Fruit fly (Drosophila melanogaster): ENCODE data around the gene CHMP2B.

CHMP2B gene

dm6 chr3L:5152354-5152806 is 13.0 kb downstream of the CHMP2B start, which contains the start of the genes Gen and Srp54k (continued):
- TF ChIP-seq NfI (GFP tag; optimal IDR thresholded peaks at IDR 0.05) (peak; percentile 33), Spps (tag; optimal IDR thresholded peaks at IDR 0.05) (no peak), Ada2b (GFP tag; IDR thresholded peaks at IDR 0.05) (peak; percentile 13; the same call in 1 of the 2 replicates), CG17829 (tag; optimal IDR thresholded peaks at IDR 0.05) (no peak), btn (GFP tag; optimal IDR thresholded peaks at IDR 0.05) (no peak), CG8944 (GFP tag; optimal IDR thresholded peaks at IDR 0.05) (no peak), CG14860 (GFP tag; IDR thresholded peaks at IDR 0.05; ENCODE audit: partially characterized antibody) (no peak), corto (GFP tag; optimal IDR thresholded peaks at IDR 0.05) (no peak), Sry-β (GFP tag; optimal IDR thresholded peaks at IDR 0.05) (peak; percentile 96), pita (GFP tag; optimal IDR thresholded peaks at IDR 0.05) (no peak), Lhr (GFP tag; optimal IDR thresholded peaks at IDR 0.05) (peak; percentile 3), Hr39 (optimal IDR thresholded peaks at IDR 0.05) (no peak), org-1 (GFP tag; optimal IDR thresholded peaks at IDR 0.05) (no peak), pros (GFP tag; optimal IDR thresholded peaks at IDR 0.05) (no peak), CG14050 (GFP tag; IDR thresholded peaks at IDR 0.05) (no peak), ab (GFP tag; optimal IDR thresholded peaks at IDR 0.05) (no peak), Myb (GFP tag; optimal IDR thresholded peaks at IDR 0.05) (peak; percentile 27), BtbVII (GFP tag; optimal IDR thresholded peaks at IDR 0.05) (no peak), mam (GFP tag; optimal IDR thresholded peaks at IDR 0.05) (peak; percentile 12), CG4707 (GFP tag; optimal IDR thresholded peaks at IDR 0.05) (no peak), Hand (GFP tag; optimal IDR thresholded peaks at IDR 0.05) (no peak), CG2199 (GFP tag; IDR thresholded peaks at IDR 0.05) (no peak), CG7963 (GFP tag; IDR thresholded peaks at IDR 0.05; ENCODE audit: partially characterized antibody) (no peak), CG43689 (GFP tag; IDR thresholded peaks at IDR 0.05) (no peak), Atf3 (GFP tag; optimal IDR thresholded peaks at IDR 0.05) (no peak), insv (GFP tag; optimal IDR thresholded peaks at IDR 0.05) (peak in 1 of 2 experiments; percentile 75), BEAF-32 (GFP tag; optimal IDR thresholded peaks at IDR 0.05) (peak; percentile 46), Drgx (GFP tag; IDR thresholded peaks at IDR 0.05) (no peak), sisA (GFP tag; IDR thresholded peaks at IDR 0.05) (no peak), ttk (GFP tag; IDR thresholded peaks at IDR 0.05) (no peak), Dbx (GFP tag; IDR thresholded peaks at IDR 0.05) (no peak; the same call in 1 of the 3 replicates), fd102C (GFP tag; optimal IDR thresholded peaks at IDR 0.05) (no peak), psq (GFP tag; optimal IDR thresholded peaks at IDR 0.05) (peak; percentile 17), bcd (GFP tag; optimal IDR thresholded peaks at IDR 0.05) (peak; percentile 48), Doc2 (GFP tag; IDR thresholded peaks at IDR 0.05) (no peak), Taf1 (GFP tag; IDR thresholded peaks at IDR 0.05) (no peak), CG10565 (GFP tag; optimal IDR thresholded peaks at IDR 0.05) (no peak), MBD-R2 (GFP tag; IDR thresholded peaks at IDR 0.05) (peak; percentile 94), sob (GFP tag; IDR thresholded peaks at IDR 0.05) (peak; percentile 63), luna (GFP tag; optimal IDR thresholded peaks at IDR 0.05) (no peak), usp (GFP tag; optimal IDR thresholded peaks at IDR 0.05) (no peak), CG16813 (GFP tag; IDR thresholded peaks at IDR 0.05; ENCODE audit: partially characterized antibody) (0 out of 3 replicates have a peak, but pooled peaks have one; percentile 25), p53 (GFP tag; optimal IDR thresholded peaks at IDR 0.05) (no peak), NC2α (GFP tag; optimal IDR thresholded peaks at IDR 0.05) (no peak), her (GFP tag; optimal IDR thresholded peaks at IDR 0.05) (no peak), CG9876 (GFP tag; optimal IDR thresholded peaks at IDR 0.05) (no peak), h (optimal IDR thresholded peaks at IDR 0.05) (no peak), Oli (tag; optimal IDR thresholded peaks at IDR 0.05) (peak; percentile 7), CG7357 (GFP tag; IDR thresholded peaks at IDR 0.05) (no peak), CG10209 (GFP tag; optimal IDR thresholded peaks at IDR 0.05) (no peak), Elba2 (GFP tag; optimal IDR thresholded peaks at IDR 0.05) (no peak), shn (GFP tag; optimal IDR thresholded peaks at IDR 0.05) (no peak), CG13894 (tag; optimal IDR thresholded peaks at IDR 0.05) (no peak)

Measured in whole organism, embryonic.